Worm (Caenorhabditis elegans): ENCODE results near the gene C26H9A.3.

DNA sequence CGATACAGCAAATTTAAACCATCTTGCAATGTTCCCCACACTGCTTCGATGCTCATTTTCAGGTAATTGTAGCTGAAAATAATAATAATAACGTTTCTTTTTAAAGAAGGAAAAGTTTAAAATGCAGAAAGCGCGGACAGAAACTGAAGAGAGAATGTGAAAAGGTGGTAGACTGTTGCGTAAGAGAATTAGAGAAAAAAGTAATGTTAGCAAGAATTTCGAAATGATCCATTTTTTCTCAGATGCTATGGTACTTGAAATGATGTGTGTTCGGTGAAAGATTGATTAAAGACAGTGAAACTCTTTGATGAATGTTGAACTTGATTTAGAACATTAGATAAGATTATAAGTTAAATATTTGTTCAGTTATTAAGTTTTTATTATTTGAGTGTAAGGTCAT lies 48.8 kb downstream of the C26H9A.3 start, which contains the start of gene cul-6:
- TF ChIP-seq lin-39 (tag; optimal IDR thresholded peaks at IDR 0.05) (no peak), nhr-23 (tag; optimal IDR thresholded peaks at IDR 0.05) (no peak), nhr-237 (tag; optimal IDR thresholded peaks at IDR 0.05) (no peak), unc-62 (GFP tag; optimal IDR thresholded peaks at IDR 0.05) (no peak), mab-5 (tag; optimal IDR thresholded peaks at IDR 0.05) (no peak), elt-3 (tag; optimal IDR thresholded peaks at IDR 0.05) (no peak), mdl-1 (tag; optimal IDR thresholded peaks at IDR 0.05) (no peak), skn-1 (tag; optimal IDR thresholded peaks at IDR 0.05) (no peak), zag-1 (tag; optimal IDR thresholded peaks at IDR 0.05) (no peak), nhr-21 (tag; optimal IDR thresholded peaks at IDR 0.05) (no peak), ama-1 (optimal IDR thresholded peaks at IDR 0.05) (no peak), nhr-12 (tag; optimal IDR thresholded peaks at IDR 0.05) (no peak)

All from whole organism, L2 larva.